Worm (Caenorhabditis elegans): ENCODE results near the gene tba-7.

- TF ChIP-seq ref-1 (GFP tag; conservative IDR thresholded peaks at IDR 0.05) (no peak), klf-2 (GFP tag; conservative IDR thresholded peaks at IDR 0.05) (no peak), ztf-29 (GFP tag; IDR thresholded peaks at IDR 0.05) (no peak), flt-1 (GFP tag; IDR thresholded peaks at IDR 0.05) (no peak), cog-1 (tag; optimal IDR thresholded peaks at IDR 0.05) (no peak), ztf-23 (GFP tag; IDR thresholded peaks at IDR 0.05) (no peak), tab-1 (GFP tag; IDR thresholded peaks at IDR 0.05) (no peak), T22C8.4 (GFP tag; IDR thresholded peaks at IDR 0.05) (no peak)
Measured at ce11 chrIII:11337627-11338026, 34.0 kb downstream of the tba-7 start.

Data from whole organism, midembryonic.